Fruit fly (Drosophila melanogaster) whole organism, embryonic: Measurements from ENCODE around the gene dock.

Source experiments
- Atf3 ChIP-seq: fragments of 200-800 bp; sonication (Bioruptor generic); optimal IDR thresholded peaks from 3 replicates; lab custom pipeline; 2016; ENCODE audit warnings: missing biosample characterization, missing genetic modification characterization
- B-H1 ChIP-seq: fragments of 200-800 bp; sonication (Bioruptor generic); IDR thresholded peaks from 3 replicates; pipeline ENCODE4 v1.3.6; 2022; ENCODE audit warnings: missing biosample characterization, missing genetic modification characterization
- CG11456 ChIP-seq: fragments of 200-800 bp; sonication (Bioruptor generic); IDR thresholded peaks from 3 replicates; pipeline ENCODE4 v1.3.6; 2022; ENCODE audit warnings: missing biosample characterization, missing genetic modification characterization
- CG12236 ChIP-seq: fragments of 200-800 bp; sonication (Bioruptor generic); optimal IDR thresholded peaks from 2 replicates; lab custom pipeline; 2016; ENCODE audit warnings: missing biosample characterization, missing genetic modification characterization
- CG1233 ChIP-seq: fragments of 200-800 bp; sonication (Bioruptor generic); optimal IDR thresholded peaks from 4 replicates; lab custom pipeline; 2018; ENCODE audit warnings: missing biosample characterization, mild to moderate bottlenecking, missing genetic modification characterization
- CG12744 ChIP-seq: fragments of 200-800 bp; sonication (Bioruptor generic); optimal IDR thresholded peaks from 2 replicates; lab custom pipeline; 2016; ENCODE audit warnings: missing biosample characterization, missing genetic modification characterization
- CG13296 ChIP-seq: fragments of 200-800 bp; sonication (Bioruptor generic); optimal IDR thresholded peaks from 3 replicates; lab custom pipeline; 2018; ENCODE audit warnings: missing biosample characterization, mild to moderate bottlenecking, missing genetic modification characterization
- CG1529 ChIP-seq: fragments of 200-800 bp; sonication (Bioruptor generic); optimal IDR thresholded peaks from 3 replicates; lab custom pipeline; 2018; ENCODE audit warnings: missing biosample characterization, missing genetic modification characterization
- CG17802 ChIP-seq: fragments of 200-800 bp; sonication (Bioruptor generic); optimal IDR thresholded peaks from 2 replicates; lab custom pipeline; 2018; ENCODE audit warnings: missing biosample characterization, mild to moderate bottlenecking, missing genetic modification characterization, moderate library complexity
- CG18262 ChIP-seq: fragments of 200-800 bp; optimal IDR thresholded peaks from 3 replicates; lab custom pipeline; 2019; ENCODE audit warnings: missing biosample characterization, mild to moderate bottlenecking, missing genetic modification characterization, moderate library complexity
- CG1832 ChIP-seq: fragments of 200-800 bp; sonication (Bioruptor generic); optimal IDR thresholded peaks from 2 replicates; lab custom pipeline; 2017; ENCODE audit warnings: missing biosample characterization, mild to moderate bottlenecking, missing genetic modification characterization, inconsistent platforms
- CG2199 ChIP-seq: fragments of 200-800 bp; sonication (Bioruptor generic); IDR thresholded peaks from 3 replicates; pipeline ENCODE4 v1.3.6; 2022; ENCODE audit warnings: missing biosample characterization, missing genetic modification characterization
- CG32772 ChIP-seq: fragments of 200-800 bp; sonication (Bioruptor generic); IDR thresholded peaks from 2 replicates; pipeline ENCODE4 v1.3.6; 2022; ENCODE audit warnings: missing biosample characterization, missing genetic modification characterization
- CG34224 ChIP-seq: fragments of 200-800 bp; sonication (Bioruptor generic); IDR thresholded peaks from 3 replicates; pipeline ENCODE4 v1.3.6; 2022; ENCODE audit warnings: missing biosample characterization, missing genetic modification characterization; ENCODE audit not compliant: partially characterized antibody
- CG4404 ChIP-seq: fragments of 200-800 bp; sonication (Bioruptor generic); IDR thresholded peaks from 2 replicates; pipeline ENCODE4 v1.3.6; 2022; ENCODE audit warnings: missing biosample characterization, missing genetic modification characterization
- CG4424 ChIP-seq: fragments of 200-800 bp; sonication (Bioruptor generic); optimal IDR thresholded peaks from 3 replicates; lab custom pipeline; 2016; ENCODE audit warnings: missing biosample characterization, missing genetic modification characterization
- CG5245 ChIP-seq: fragments of 200-800 bp; sonication (Bioruptor generic); optimal IDR thresholded peaks from 3 replicates; lab custom pipeline; 2016; ENCODE audit warnings: missing biosample characterization, missing genetic modification characterization
- CG6813 ChIP-seq: fragments of 200-800 bp; sonication (Bioruptor generic); optimal IDR thresholded peaks from 2 replicates; lab custom pipeline; 2017; ENCODE audit warnings: missing biosample characterization, missing genetic modification characterization, mild to moderate bottlenecking, moderate library complexity, missing genetic modification reagents
- CG7839 ChIP-seq: fragments of 200-800 bp; sonication (Bioruptor generic); optimal IDR thresholded peaks from 3 replicates; lab custom pipeline; 2018; ENCODE audit warnings: missing biosample characterization, mild to moderate bottlenecking, missing genetic modification characterization, moderate library complexity
- CG9817 ChIP-seq: fragments of 200-800 bp; sonication (Bioruptor generic); optimal IDR thresholded peaks from 2 replicates; lab custom pipeline; 2018; ENCODE audit warnings: missing biosample characterization, mild to moderate bottlenecking, missing genetic modification characterization, moderate library complexity
- Dfd ChIP-seq, 2 experiments: fragments of >200 bp; optimal IDR thresholded peaks; 2 replicates each; lab custom pipeline; 2017; ENCODE audit warnings: missing biosample characterization in 2 of 2, missing genetic modification characterization in 2 of 2
- E2f1 ChIP-seq: fragments of 200-800 bp; sonication (Bioruptor generic); IDR thresholded peaks from 2 replicates; pipeline ENCODE4 v1.3.6; 2022; ENCODE audit warnings: missing biosample characterization, missing genetic modification characterization
- HLHmδ ChIP-seq: fragments of 200-800 bp; sonication (Bioruptor generic); optimal IDR thresholded peaks from 2 replicates; lab custom pipeline; 2018; ENCODE audit warnings: missing biosample characterization, mild to moderate bottlenecking, missing genetic modification characterization, moderate library complexity
- Hr3 ChIP-seq: fragments of 200-800 bp; sonication (Bioruptor generic); optimal IDR thresholded peaks from 3 replicates; lab custom pipeline; 2016; ENCODE audit warnings: missing biosample characterization, missing genetic modification characterization
- Nf-YB ChIP-seq: fragments of 200-800 bp; sonication (Bioruptor generic); optimal IDR thresholded peaks from 3 replicates; lab custom pipeline; 2019; ENCODE audit warnings: missing biosample characterization, mild to moderate bottlenecking, missing genetic modification characterization, moderate library complexity
- Sox102F ChIP-seq: fragments of 200-800 bp; sonication (Bioruptor generic); optimal IDR thresholded peaks from 2 replicates; lab custom pipeline; 2018; ENCODE audit warnings: missing biosample characterization, mild to moderate bottlenecking, missing genetic modification characterization, moderate library complexity
- Xbp1 ChIP-seq: fragments of 200-800 bp; sonication (Bioruptor generic); optimal IDR thresholded peaks from 3 replicates; lab custom pipeline; 2016; ENCODE audit warnings: missing biosample characterization, mild to moderate bottlenecking, missing genetic modification characterization
- YL-1 ChIP-seq: fragments of 200-800 bp; sonication (Bioruptor generic); optimal IDR thresholded peaks from 3 replicates; lab custom pipeline; 2017; ENCODE audit warnings: missing biosample characterization, mild to moderate bottlenecking, missing genetic modification characterization
- ac ChIP-seq: fragments of 200-800 bp; sonication (Bioruptor generic); optimal IDR thresholded peaks from 3 replicates; lab custom pipeline; 2017; ENCODE audit warnings: missing biosample characterization, mild to moderate bottlenecking, missing genetic modification characterization
- ato ChIP-seq: fragments of 200-800 bp; sonication (Bioruptor generic); IDR thresholded peaks from 2 replicates; pipeline ENCODE4 v1.3.6; 2022; ENCODE audit warnings: missing biosample characterization, missing genetic modification characterization; ENCODE audit not compliant: partially characterized antibody
- bbx ChIP-seq: fragments of 200-800 bp; sonication (Bioruptor generic); IDR thresholded peaks from 2 replicates; pipeline ENCODE4 v1.3.6; 2022; ENCODE audit warnings: missing biosample characterization, missing genetic modification characterization; ENCODE audit not compliant: partially characterized antibody
- chinmo ChIP-seq: fragments of 200-800 bp; sonication (Bioruptor generic); IDR thresholded peaks from 4 replicates; pipeline ENCODE4 v1.3.6; 2022; ENCODE audit warnings: missing biosample characterization, missing genetic modification characterization; ENCODE audit not compliant: partially characterized antibody
- crol ChIP-seq: fragments of 200-800 bp; sonication (Bioruptor generic); IDR thresholded peaks from 2 replicates; pipeline ENCODE4 v1.3.6; 2022; ENCODE audit warnings: missing biosample characterization, missing genetic modification characterization
- danr ChIP-seq: fragments of 200-800 bp; sonication (Bioruptor generic); IDR thresholded peaks from 2 replicates; pipeline ENCODE4 v1.3.6; 2022; ENCODE audit warnings: missing biosample characterization, missing genetic modification characterization
- dmrt99B ChIP-seq: fragments of 200-800 bp; sonication (Bioruptor generic); optimal IDR thresholded peaks from 2 replicates; lab custom pipeline; 2018; ENCODE audit warnings: missing biosample characterization, mild to moderate bottlenecking, missing genetic modification characterization, moderate library complexity
- ftz-f1 ChIP-seq: fragments of 200-800 bp; sonication (Bioruptor generic); optimal IDR thresholded peaks from 2 replicates; lab custom pipeline; 2016; ENCODE audit warnings: missing biosample characterization, missing genetic modification characterization
- fu2 ChIP-seq: fragments of 200-800 bp; sonication (Bioruptor generic); optimal IDR thresholded peaks from 2 replicates; lab custom pipeline; 2016; ENCODE audit warnings: missing biosample characterization, missing genetic modification characterization
- grau ChIP-seq: fragments of 200-800 bp; optimal IDR thresholded peaks from 3 replicates; lab custom pipeline; 2019; ENCODE audit warnings: missing biosample characterization, mild to moderate bottlenecking, missing genetic modification characterization, moderate library complexity
- gt ChIP-seq: fragments of 200-800 bp; sonication (Bioruptor generic); IDR thresholded peaks from 2 replicates; pipeline ENCODE4 v1.3.6; 2022; ENCODE audit warnings: missing biosample characterization, missing genetic modification characterization
- h ChIP-seq: fragments of >200 bp; optimal IDR thresholded peaks from 2 replicates; lab custom pipeline; 2017
- her ChIP-seq: fragments of 200-800 bp; sonication (Bioruptor generic); optimal IDR thresholded peaks from 2 replicates; lab custom pipeline; 2016; ENCODE audit warnings: missing biosample characterization, missing genetic modification characterization
- hth ChIP-seq: fragments of >200 bp; optimal IDR thresholded peaks from 2 replicates; lab custom pipeline; 2017; ENCODE audit warnings: inconsistent platforms
- lov ChIP-seq, 2 experiments: fragments of 200-800 bp in 1 of 2; fragments of >200 bp in 1 of 2; sonication (Bioruptor generic) in 1 of 2; IDR thresholded peaks in 1 of 2; optimal IDR thresholded peaks in 1 of 2; 2 replicates in 1 of 2; 3 replicates in 1 of 2; pipeline versions ENCODE4 v1.3.6 to Lab custom; 2017 to 2022; ENCODE audit warnings: missing biosample characterization in 1 of 2, missing genetic modification characterization in 1 of 2
- mam ChIP-seq: fragments of 200-800 bp; sonication (Bioruptor generic); optimal IDR thresholded peaks from 3 replicates; lab custom pipeline; 2016; ENCODE audit warnings: missing biosample characterization, missing genetic modification characterization
- pan ChIP-seq, 4 experiments: fragments of >200 bp in 3 of 4; fragments of 200-800 bp in 1 of 4; sonication (Bioruptor generic) in 1 of 4; optimal IDR thresholded peaks in 3 of 4; IDR thresholded peaks in 1 of 4; 2 replicates each; pipeline versions ENCODE4 v1.3.6 to Lab custom; 2017 to 2022; ENCODE audit warnings: missing biosample characterization in 2 of 4, missing genetic modification characterization in 2 of 4, mixed read lengths in 1 of 4
- pfk ChIP-seq: fragments of 200-800 bp; sonication (Bioruptor generic); optimal IDR thresholded peaks from 2 replicates; lab custom pipeline; 2018; ENCODE audit warnings: missing biosample characterization, mild to moderate bottlenecking, missing genetic modification characterization, moderate library complexity
- phol ChIP-seq: fragments of 200-800 bp; sonication (Bioruptor generic); optimal IDR thresholded peaks from 3 replicates; lab custom pipeline; 2018; ENCODE audit warnings: missing biosample characterization, mild to moderate bottlenecking, missing genetic modification characterization, moderate library complexity
- tap ChIP-seq: fragments of 200-800 bp; optimal IDR thresholded peaks from 3 replicates; lab custom pipeline; 2019; ENCODE audit warnings: missing biosample characterization, mild to moderate bottlenecking, missing genetic modification characterization, moderate library complexity
- tna ChIP-seq: fragments of 200-800 bp; sonication (Bioruptor generic); IDR thresholded peaks from 2 replicates; pipeline ENCODE4 v1.3.6; 2022; ENCODE audit warnings: missing biosample characterization, missing genetic modification characterization; ENCODE audit not compliant: partially characterized antibody
- trem ChIP-seq: fragments of 200-800 bp; optimal IDR thresholded peaks from 3 replicates; lab custom pipeline; 2019; ENCODE audit warnings: missing biosample characterization, mild to moderate bottlenecking, missing genetic modification characterization, moderate library complexity

dock gene

DNA sequence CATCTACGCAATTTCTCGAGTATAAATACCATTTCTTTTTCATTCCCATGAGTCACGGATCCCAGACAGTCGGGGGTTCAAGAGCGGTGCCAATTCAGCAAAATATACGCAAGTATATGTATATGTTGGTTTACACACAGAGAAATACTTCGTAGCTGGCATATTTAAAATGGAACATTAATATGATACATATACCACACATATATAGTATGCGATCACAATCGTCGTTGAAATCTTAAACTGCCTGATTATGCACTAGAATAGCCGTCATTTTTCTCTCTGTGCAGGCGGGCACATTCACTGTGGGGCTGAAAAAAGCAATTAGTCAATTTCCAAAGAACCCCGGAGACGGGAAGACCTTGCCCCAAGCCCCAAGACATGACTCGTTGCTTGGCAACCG is 15.9 kb downstream of the dock start (continued):
- TF ChIP-seq CG1832 (GFP tag; lab: Kevin White, UChicago) (no peak), Xbp1 (GFP tag; lab: Kevin White, UChicago) (peak; percentile 81), her (GFP tag; lab: Kevin White, UChicago) (peak; percentile 10), trem (tag; lab: Kevin White, UChicago) (peak; percentile 15), bbx (GFP tag; lab: Robert Waterston, UW) (no peak), CG18262 (peak; percentile 67), Hr3 (GFP tag; lab: Kevin White, UChicago) (peak; percentile 61), CG11456 (GFP tag; lab: Robert Waterston, UW) (peak; percentile 85), Atf3 (GFP tag; lab: Kevin White, UChicago) (peak; percentile 44), lov (optimal IDR thresholded peaks at IDR 0.05; lab: Kevin White, UChicago) (no peak), lov (GFP tag; IDR thresholded peaks at IDR 0.05; lab: Robert Waterston, UW) (peak; percentile 72; the same call in 1 of the 3 replicates), danr (peak; percentile 49; the same call in 1 of the 2 replicates), ato (no peak), Sox102F (GFP tag; lab: Kevin White, UChicago) (peak; percentile 77), YL-1 (GFP tag; lab: Kevin White, UChicago) (no peak), CG12236 (GFP tag; lab: Kevin White, UChicago) (peak; percentile 19), pfk (no peak), CG12744 (GFP tag; lab: Kevin White, UChicago) (no peak), mam (GFP tag; lab: Kevin White, UChicago) (peak; percentile 81), CG5245 (GFP tag; lab: Kevin White, UChicago) (peak; percentile 38), CG7839 (tag; lab: Kevin White, UChicago) (peak; percentile 76), ac (GFP tag; lab: Kevin White, UChicago) (no peak), chinmo (GFP tag; lab: Robert Waterston, UW) (0 out of 4 replicates have a peak, but pooled peaks have one; percentile 45), h (no peak), hth (lab: Kevin White, UChicago) (no peak), ftz-f1 (GFP tag; lab: Kevin White, UChicago) (peak; percentile 38), gt (GFP tag; lab: Robert Waterston, UW) (peak; percentile 77), E2f1 (GFP tag; lab: Robert Waterston, UW) (peak; percentile 79), CG1529 (GFP tag; lab: Kevin White, UChicago) (peak; percentile 23), CG4404 (GFP tag; lab: Robert Waterston, UW) (peak; percentile 74), crol (GFP tag; lab: Robert Waterston, UW) (0 out of 2 replicates have a peak, but pooled peaks have one; percentile 11), HLHmδ (GFP tag; lab: Kevin White, UChicago) (no peak), B-H1 (GFP tag; lab: Robert Waterston, UW) (peak; percentile 68; the same call in 2 of the 3 replicates), Nf-YB (GFP tag; lab: Kevin White, UChicago) (peak; percentile 34), CG34224 (GFP tag; lab: Robert Waterston, UW) (no peak), grau (peak; percentile 74), CG32772 (GFP tag; lab: Robert Waterston, UW) (peak; percentile 77), CG13296 (GFP tag; lab: Kevin White, UChicago) (peak; percentile 69), CG17802 (tag; lab: Kevin White, UChicago) (no peak), Dfd (GFP tag; optimal IDR thresholded peaks at IDR 0.05; lab: Kevin White, UChicago) (no peak), fu2 (peak; percentile 74), CG6813 (GFP tag; lab: Kevin White, UChicago) (peak; percentile 69), dmrt99B (tag; lab: Kevin White, UChicago) (peak; percentile 69), CG1233 (GFP tag; lab: Kevin White, UChicago) (peak; percentile 57), CG2199 (GFP tag; lab: Robert Waterston, UW) (no peak), tna (GFP tag; lab: Robert Waterston, UW) (no peak), CG9817 (peak; percentile 66), pan (optimal IDR thresholded peaks at IDR 0.05; lab: Kevin White, UChicago) (no peak), pan (GFP tag; optimal IDR thresholded peaks at IDR 0.05 in 1 of 2, IDR thresholded peaks at IDR 0.05 in 1 of 2) (peak in 1 of 2 experiments; percentile 83), phol (tag; lab: Kevin White, UChicago) (peak; percentile 56), tap (tag; lab: Kevin White, UChicago) (peak; percentile 36), CG4424 (GFP tag; lab: Kevin White, UChicago) (peak; percentile 69)
